Fruit fly (Drosophila melanogaster) whole organism, prepupa: ENCODE results near the gene CRIF.
A peak's percentile ranks its signal among the peaks of the same experiment; 100 is the strongest.

Source experiments
- Blimp-1 ChIP-seq: fragments of 200-800 bp; sonication (Bioruptor generic); optimal IDR thresholded peaks from 3 replicates; lab custom pipeline; 2017; ENCODE audit warnings: missing biosample characterization, missing genetic modification characterization, mild to moderate bottlenecking, moderate library complexity, missing genetic modification reagents
- CG10631 ChIP-seq: fragments of 200-800 bp; sonication (Bioruptor generic); optimal IDR thresholded peaks from 2 replicates; lab custom pipeline; 2016; ENCODE audit warnings: missing biosample characterization, missing genetic modification characterization
- CG11762 ChIP-seq: fragments of 200-800 bp; sonication (Bioruptor generic); optimal IDR thresholded peaks from 3 replicates; lab custom pipeline; 2016; ENCODE audit warnings: missing biosample characterization, missing genetic modification characterization; ENCODE audit not compliant: insufficient read depth
- CG11902 ChIP-seq: fragments of 200-800 bp; sonication (Bioruptor generic); optimal IDR thresholded peaks from 3 replicates; lab custom pipeline; 2016; ENCODE audit warnings: missing biosample characterization, missing genetic modification characterization
- CG15336 ChIP-seq: fragments of 200-800 bp; sonication (Bioruptor generic); IDR thresholded peaks from 2 replicates; pipeline ENCODE4 v1.3.6; 2022; ENCODE audit warnings: missing biosample characterization, missing genetic modification characterization
- CG1621 ChIP-seq: fragments of 200-800 bp; sonication (Bioruptor generic); optimal IDR thresholded peaks from 3 replicates; lab custom pipeline; 2018; ENCODE audit warnings: missing biosample characterization, mild to moderate bottlenecking, missing genetic modification characterization
- CG16779 ChIP-seq: fragments of 200-800 bp; sonication (Bioruptor generic); optimal IDR thresholded peaks from 3 replicates; lab custom pipeline; 2017; ENCODE audit warnings: missing biosample characterization, mild to moderate bottlenecking, missing genetic modification characterization
- CG31627 ChIP-seq: fragments of 200-800 bp; sonication (Bioruptor generic); optimal IDR thresholded peaks from 3 replicates; lab custom pipeline; 2016; ENCODE audit warnings: missing biosample characterization, missing genetic modification characterization
- CG4318 ChIP-seq: fragments of 200-800 bp; sonication (Bioruptor generic); optimal IDR thresholded peaks from 3 replicates; lab custom pipeline; 2017; ENCODE audit warnings: missing biosample characterization, mild to moderate bottlenecking, missing genetic modification characterization
- CG6163 ChIP-seq: fragments of 200-800 bp; sonication (Bioruptor generic); IDR thresholded peaks from 3 replicates; pipeline ENCODE4 v1.3.6; 2022; ENCODE audit warnings: missing biosample characterization, missing genetic modification characterization
- CG6276 ChIP-seq: fragments of 200-800 bp; sonication (Bioruptor generic); optimal IDR thresholded peaks from 2 replicates; lab custom pipeline; 2017; ENCODE audit warnings: missing biosample characterization, mild to moderate bottlenecking, missing genetic modification characterization
- CG6808 ChIP-seq: fragments of 200-800 bp; sonication (Bioruptor generic); optimal IDR thresholded peaks from 3 replicates; lab custom pipeline; 2017; ENCODE audit warnings: missing biosample characterization, missing genetic modification characterization, mild to moderate bottlenecking, moderate library complexity, missing genetic modification reagents
- CG8119 ChIP-seq: fragments of 200-800 bp; sonication (Bioruptor generic); IDR thresholded peaks from 3 replicates; pipeline ENCODE4 v1.3.6; 2022; ENCODE audit warnings: missing biosample characterization, missing genetic modification characterization
- CG8319 ChIP-seq: fragments of 200-800 bp; sonication (Bioruptor generic); optimal IDR thresholded peaks from 3 replicates; lab custom pipeline; 2016; ENCODE audit warnings: missing biosample characterization, missing genetic modification characterization
- CG8632 ChIP-seq: fragments of 200-800 bp; sonication (Bioruptor generic); optimal IDR thresholded peaks from 3 replicates; lab custom pipeline; 2016; ENCODE audit warnings: missing biosample characterization, missing genetic modification characterization
- CG9139 ChIP-seq: fragments of 200-800 bp; sonication (Bioruptor generic); optimal IDR thresholded peaks from 3 replicates; lab custom pipeline; 2017; ENCODE audit warnings: missing biosample characterization, mild to moderate bottlenecking, missing genetic modification characterization
- Eip75B ChIP-seq: fragments of 200-800 bp; sonication (Bioruptor generic); optimal IDR thresholded peaks from 3 replicates; lab custom pipeline; 2016; ENCODE audit warnings: missing biosample characterization, missing genetic modification characterization
- Eip78C ChIP-seq: fragments of 200-800 bp; sonication (Bioruptor generic); peaks from one replicate; lab custom pipeline; 2016; ENCODE audit warnings: missing biosample characterization, missing genetic modification characterization
- Eip93F ChIP-seq: fragments of 200-800 bp; sonication (Bioruptor generic); optimal IDR thresholded peaks from 2 replicates; lab custom pipeline; 2016; ENCODE audit warnings: missing biosample characterization, mild to moderate bottlenecking, missing genetic modification characterization
- Ets96B ChIP-seq: fragments of 200-800 bp; optimal IDR thresholded peaks from 2 replicates; lab custom pipeline; 2019; ENCODE audit warnings: missing biosample characterization, mild to moderate bottlenecking, missing genetic modification characterization, moderate library complexity
- Hr38 ChIP-seq: sonication (Bioruptor generic); optimal IDR thresholded peaks from 2 replicates; lab custom pipeline; 2016; ENCODE audit warnings: missing biosample characterization, missing genetic modification characterization
- Hr4 ChIP-seq: fragments of 200-800 bp; sonication (Bioruptor generic); optimal IDR thresholded peaks from 3 replicates; lab custom pipeline; 2016; ENCODE audit warnings: missing biosample characterization, missing genetic modification characterization
- Smox ChIP-seq: fragments of 200-800 bp; sonication (Bioruptor generic); optimal IDR thresholded peaks from 3 replicates; lab custom pipeline; 2016; ENCODE audit warnings: missing biosample characterization, missing genetic modification characterization
- Sox14 ChIP-seq: fragments of 200-800 bp; sonication (Bioruptor generic); optimal IDR thresholded peaks from 3 replicates; lab custom pipeline; 2016; ENCODE audit warnings: missing biosample characterization, missing genetic modification characterization
- Sox15 ChIP-seq: fragments of 200-800 bp; sonication (Bioruptor generic); optimal IDR thresholded peaks from 3 replicates; lab custom pipeline; 2016; ENCODE audit warnings: missing biosample characterization, missing genetic modification characterization
- achi ChIP-seq: fragments of 200-800 bp; sonication (Bioruptor generic); optimal IDR thresholded peaks from 3 replicates; lab custom pipeline; 2016; ENCODE audit warnings: missing biosample characterization, missing genetic modification characterization
- acj6 ChIP-seq: fragments of 200-800 bp; sonication (Bioruptor generic); optimal IDR thresholded peaks from 3 replicates; lab custom pipeline; 2016; ENCODE audit warnings: missing biosample characterization, missing genetic modification characterization
- dac ChIP-seq: fragments of 200-800 bp; sonication (Bioruptor generic); optimal IDR thresholded peaks from 2 replicates; lab custom pipeline; 2017; ENCODE audit warnings: missing biosample characterization, mild to moderate bottlenecking, missing genetic modification characterization
- dsx ChIP-seq: fragments of 200-800 bp; optimal IDR thresholded peaks from 3 replicates; lab custom pipeline; 2019; ENCODE audit warnings: missing biosample characterization, mild to moderate bottlenecking, missing genetic modification characterization, moderate library complexity; ENCODE audit not compliant: poor library complexity, severe bottlenecking
- eg ChIP-seq: fragments of 200-800 bp; sonication (Bioruptor generic); IDR thresholded peaks from 3 replicates; pipeline ENCODE4 v1.3.6; 2022; ENCODE audit warnings: missing biosample characterization, missing genetic modification characterization
- esn ChIP-seq: fragments of 200-800 bp; sonication (Bioruptor generic); optimal IDR thresholded peaks from 2 replicates; lab custom pipeline; 2016; ENCODE audit warnings: missing biosample characterization, mild to moderate bottlenecking, missing genetic modification characterization, moderate library complexity
- fd59A ChIP-seq: fragments of 200-800 bp; sonication (Bioruptor generic); optimal IDR thresholded peaks from 2 replicates; lab custom pipeline; 2017; ENCODE audit warnings: missing biosample characterization, mild to moderate bottlenecking, missing genetic modification characterization, missing genetic modification reagents
- fkh ChIP-seq: fragments of 200-800 bp; sonication (Bioruptor generic); optimal IDR thresholded peaks from 3 replicates; lab custom pipeline; 2017; ENCODE audit warnings: missing biosample characterization, mild to moderate bottlenecking, missing genetic modification characterization, moderate library complexity
- lz ChIP-seq: fragments of 200-800 bp; sonication (Bioruptor generic); optimal IDR thresholded peaks from 3 replicates; lab custom pipeline; 2016; ENCODE audit warnings: missing biosample characterization, missing genetic modification characterization
- net ChIP-seq: fragments of 200-800 bp; sonication (Bioruptor generic); optimal IDR thresholded peaks from 3 replicates; lab custom pipeline; 2016; ENCODE audit warnings: missing biosample characterization, missing genetic modification characterization
- pdm3 ChIP-seq: fragments of 200-800 bp; sonication (Bioruptor generic); optimal IDR thresholded peaks from 3 replicates; lab custom pipeline; 2016; ENCODE audit warnings: missing biosample characterization, missing genetic modification characterization
- salr ChIP-seq, 2 experiments: fragments of 200-800 bp; sonication (Bioruptor generic); optimal IDR thresholded peaks; 3 replicates each; lab custom pipeline; 2016 to 2018; ENCODE audit warnings: missing biosample characterization in 2 of 2, missing genetic modification characterization in 2 of 2, mild to moderate bottlenecking in 1 of 2
- spab ChIP-seq: fragments of 200-800 bp; sonication (Bioruptor generic); optimal IDR thresholded peaks from 2 replicates; lab custom pipeline; 2017; ENCODE audit warnings: missing biosample characterization, mild to moderate bottlenecking, missing genetic modification characterization, missing genetic modification reagents
- ss ChIP-seq, 2 experiments: fragments of 200-800 bp; sonication (Bioruptor generic); optimal IDR thresholded peaks; 2 replicates in 1 of 2; 3 replicates in 1 of 2; lab custom pipeline; 2017 to 2018; ENCODE audit warnings: mild to moderate bottlenecking in 2 of 2, missing biosample characterization in 2 of 2, missing genetic modification characterization in 2 of 2, moderate library complexity in 1 of 2
- svp ChIP-seq: fragments of 200-800 bp; sonication (Bioruptor generic); peaks from one replicate; lab custom pipeline; 2016; ENCODE audit warnings: missing biosample characterization, missing genetic modification characterization
- topi ChIP-seq: fragments of 200-800 bp; sonication (Bioruptor generic); optimal IDR thresholded peaks from 3 replicates; lab custom pipeline; 2016; ENCODE audit warnings: missing biosample characterization, missing genetic modification characterization
- vri ChIP-seq: fragments of 200-800 bp; sonication (Bioruptor generic); optimal IDR thresholded peaks from 3 replicates; lab custom pipeline; 2016; ENCODE audit warnings: missing biosample characterization, mild to moderate bottlenecking, missing genetic modification characterization

Gene CRIF

DNA sequence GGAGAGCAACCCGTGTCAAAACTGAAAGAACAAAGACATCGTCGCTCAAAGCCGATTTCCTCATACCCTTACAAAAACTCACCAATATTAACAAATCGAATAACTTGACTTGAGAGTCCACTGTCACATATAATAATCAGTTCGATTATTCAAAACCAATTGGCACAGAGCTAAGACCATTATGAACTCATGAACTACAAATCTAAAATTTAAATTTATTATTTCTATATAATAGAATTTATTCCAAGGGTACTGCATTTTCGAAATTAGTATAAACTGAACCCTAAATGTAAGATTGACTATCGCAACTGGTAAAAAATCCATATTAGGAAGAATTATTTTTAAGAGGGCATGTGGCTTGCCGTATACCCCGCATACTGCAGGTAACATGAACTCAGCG, 13.3 kb upstream of the CRIF start (continued):
- TF ChIP-seq Eip78C (GFP tag; lab: Kevin White, UChicago), result peak; percentile 81
- peak; percentile 27 for TF ChIP-seq Smox (GFP tag; lab: Kevin White, UChicago)
- no peak for TF ChIP-seq CG6276 (GFP tag; lab: Kevin White, UChicago)
- TF ChIP-seq CG8632, result peak; percentile 31
- peak; percentile 74 for TF ChIP-seq svp (GFP tag; lab: Kevin White, UChicago)
- TF ChIP-seq ss (GFP tag; optimal IDR thresholded peaks at IDR 0.05; lab: Kevin White, UChicago), result peak in 1 of 2 experiments; percentile 7
- TF ChIP-seq spab (GFP tag; lab: Kevin White, UChicago), result no peak
- no peak for TF ChIP-seq CG16779 (tag; lab: Kevin White, UChicago)
- no peak for TF ChIP-seq Blimp-1 (GFP tag; lab: Kevin White, UChicago)
- peak; percentile 29 for TF ChIP-seq CG6808
- TF ChIP-seq Eip93F (GFP tag; lab: Kevin White, UChicago), result no peak
- peak in 1 of 2 experiments; percentile 3 for TF ChIP-seq salr (GFP tag; optimal IDR thresholded peaks at IDR 0.05; lab: Kevin White, UChicago)
- TF ChIP-seq fd59A, result peak; percentile 3
- peak; percentile 28 for TF ChIP-seq Ets96B (tag; lab: Kevin White, UChicago)
- no peak for TF ChIP-seq CG4318
- no peak for TF ChIP-seq Hr38 (GFP tag; lab: Kevin White, UChicago)
- peak; percentile 35 for TF ChIP-seq Sox15 (GFP tag; lab: Kevin White, UChicago)
- no peak for TF ChIP-seq pdm3
- peak; percentile 1 for TF ChIP-seq Eip75B (GFP tag; lab: Kevin White, UChicago)
- TF ChIP-seq eg (GFP tag; lab: Robert Waterston, UW), result no peak
- TF ChIP-seq Sox14 (GFP tag; lab: Kevin White, UChicago), result no peak
- TF ChIP-seq dsx (GFP tag; lab: Kevin White, UChicago), result no peak
- TF ChIP-seq vri, result no peak
- no peak for TF ChIP-seq CG11902 (GFP tag; lab: Kevin White, UChicago)
- peak; percentile 3 for TF ChIP-seq CG9139 (GFP tag; lab: Kevin White, UChicago)

DNA sequence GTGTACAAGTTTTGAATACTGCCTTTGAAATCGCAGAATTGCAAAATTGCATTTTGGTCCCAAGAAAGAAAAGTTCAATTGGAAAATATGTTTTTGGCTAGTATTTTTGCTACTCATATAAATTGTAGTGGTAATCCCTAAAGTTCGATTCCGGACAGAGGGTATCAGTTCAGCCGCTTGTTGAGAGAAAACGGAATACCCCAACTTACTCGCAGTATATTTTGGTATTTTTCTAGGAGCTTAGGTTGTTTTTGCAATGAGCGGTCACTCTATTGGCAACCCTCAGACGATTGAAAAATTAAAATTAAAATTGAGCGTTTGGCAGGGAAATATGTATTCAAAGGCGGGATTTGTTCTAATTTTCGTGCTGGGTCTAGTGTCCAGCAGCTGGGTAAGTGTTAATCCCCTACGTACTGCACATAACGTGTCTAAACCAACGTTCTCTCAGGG, 5.6 kb upstream of the CRIF start:
- TF ChIP-seq salr (GFP tag; optimal IDR thresholded peaks at IDR 0.05; lab: Kevin White, UChicago) (no peak), esn (GFP tag; lab: Kevin White, UChicago) (peak; percentile 27), CG11762 (GFP tag; lab: Kevin White, UChicago) (no peak)

DNA sequence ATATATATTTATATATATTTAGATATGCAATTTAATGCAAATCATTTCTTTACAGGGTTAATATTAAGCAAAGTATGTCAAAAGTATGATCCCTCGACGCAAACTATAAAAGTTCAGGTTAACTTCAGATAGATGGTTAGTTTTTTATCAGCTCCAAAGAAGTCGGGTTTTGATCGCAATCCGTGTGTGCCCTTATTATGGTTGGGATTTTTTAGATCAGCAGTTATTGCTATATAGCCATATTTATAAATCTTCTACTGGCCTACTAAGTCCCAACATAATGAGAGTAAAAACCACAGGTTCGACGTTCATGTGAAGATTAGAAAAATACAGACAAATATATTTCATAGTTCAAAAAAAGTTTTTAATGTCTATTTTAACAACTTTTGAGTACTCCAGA, 5.1 kb upstream of the CRIF start, which contains the start of gene EMC10:
Gene EMC10, plus strand, starts transcription at position 301 of the 400 bp plus-strand sequence.
- TF ChIP-seq CG16779 (tag; lab: Kevin White, UChicago) (no peak), fkh (GFP tag; lab: Kevin White, UChicago) (no peak), dac (GFP tag; lab: Kevin White, UChicago) (no peak), CG9139 (GFP tag; lab: Kevin White, UChicago) (no peak), CG10631 (GFP tag; lab: Kevin White, UChicago) (no peak), CG4318 (no peak), topi (GFP tag; lab: Kevin White, UChicago) (no peak), CG8119 (GFP tag; lab: Robert Waterston, UW) (no peak), acj6 (no peak), CG31627 (GFP tag; lab: Kevin White, UChicago) (no peak), Hr4 (no peak), achi (no peak)

DNA sequence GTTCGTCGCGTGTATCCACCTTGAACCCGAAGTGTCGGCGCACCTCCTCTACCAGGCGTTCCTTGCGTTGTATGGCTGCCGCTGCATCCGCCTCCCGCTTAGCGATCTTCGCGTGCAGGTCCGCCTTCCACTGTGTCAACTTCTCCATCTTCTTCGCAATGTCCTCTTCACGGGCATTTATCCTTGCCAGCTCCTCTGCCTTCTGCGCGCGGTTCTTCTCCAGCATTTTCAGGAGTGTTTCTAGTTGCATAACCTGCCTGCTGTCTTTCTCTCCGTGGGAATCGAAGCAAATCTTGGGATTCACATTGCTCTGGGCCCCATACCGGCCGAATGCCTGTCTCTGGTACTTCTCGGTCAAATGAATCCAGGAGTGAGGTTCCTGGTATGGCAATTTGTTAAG, 444 bp downstream of the CRIF start:
- no peak for TF ChIP-seq Eip75B (GFP tag; lab: Kevin White, UChicago)
- TF ChIP-seq Blimp-1 (GFP tag; lab: Kevin White, UChicago), result no peak
- no peak for TF ChIP-seq ss (GFP tag; optimal IDR thresholded peaks at IDR 0.05; lab: Kevin White, UChicago)
- TF ChIP-seq fkh (GFP tag; lab: Kevin White, UChicago), result no peak
- no peak for TF ChIP-seq CG10631 (GFP tag; lab: Kevin White, UChicago)
- no peak for TF ChIP-seq net (GFP tag; lab: Kevin White, UChicago)
- TF ChIP-seq CG8119 (GFP tag; lab: Robert Waterston, UW), result no peak
- no peak for TF ChIP-seq Sox14 (GFP tag; lab: Kevin White, UChicago)
- no peak for TF ChIP-seq CG1621 (tag; lab: Kevin White, UChicago)
- TF ChIP-seq CG11762 (GFP tag; lab: Kevin White, UChicago), result no peak
- no peak for TF ChIP-seq lz
- TF ChIP-seq CG15336 (GFP tag; lab: Robert Waterston, UW), result no peak
- no peak for TF ChIP-seq CG8319 (GFP tag; lab: Kevin White, UChicago)
- no peak for TF ChIP-seq CG6163 (GFP tag; lab: Robert Waterston, UW)
- TF ChIP-seq Ets96B (tag; lab: Kevin White, UChicago), result no peak
